Fruit fly (Drosophila melanogaster) whole organism, prepupa: ENCODE data around the gene CG32213.

ENCODE experiments used
- CG10631 ChIP-seq: fragments of 200-800 bp; sonication (Bioruptor generic); optimal IDR thresholded peaks from 2 replicates; lab custom pipeline; 2016; ENCODE audit warnings: missing biosample characterization, missing genetic modification characterization
- CG10669 ChIP-seq: fragments of 200-800 bp; sonication (Bioruptor generic); optimal IDR thresholded peaks from 3 replicates; lab custom pipeline; 2018; ENCODE audit warnings: missing biosample characterization, mild to moderate bottlenecking, missing genetic modification characterization, moderate library complexity
- CG3032 ChIP-seq: fragments of 200-800 bp; optimal IDR thresholded peaks from 2 replicates; lab custom pipeline; 2019; ENCODE audit warnings: missing biosample characterization, mild to moderate bottlenecking, missing genetic modification characterization, moderate library complexity
- CG32006 ChIP-seq: fragments of 200-800 bp; sonication (Bioruptor generic); optimal IDR thresholded peaks from 3 replicates; lab custom pipeline; 2017; ENCODE audit warnings: missing biosample characterization, mild to moderate bottlenecking, missing genetic modification characterization
- CG6276 ChIP-seq: fragments of 200-800 bp; sonication (Bioruptor generic); optimal IDR thresholded peaks from 2 replicates; lab custom pipeline; 2017; ENCODE audit warnings: missing biosample characterization, mild to moderate bottlenecking, missing genetic modification characterization
- CG6854 ChIP-seq: fragments of 200-800 bp; sonication (Bioruptor generic); optimal IDR thresholded peaks from 2 replicates; lab custom pipeline; 2017; ENCODE audit warnings: missing biosample characterization, mild to moderate bottlenecking, missing genetic modification characterization
- CG8319 ChIP-seq: fragments of 200-800 bp; sonication (Bioruptor generic); optimal IDR thresholded peaks from 3 replicates; lab custom pipeline; 2016; ENCODE audit warnings: missing biosample characterization, missing genetic modification characterization
- Eip93F ChIP-seq: fragments of 200-800 bp; sonication (Bioruptor generic); optimal IDR thresholded peaks from 2 replicates; lab custom pipeline; 2016; ENCODE audit warnings: missing biosample characterization, mild to moderate bottlenecking, missing genetic modification characterization
- Gug ChIP-seq: fragments of 200-800 bp; sonication (Bioruptor generic); IDR thresholded peaks from 2 replicates; pipeline ENCODE4 v1.3.6; 2022; ENCODE audit warnings: missing biosample characterization, missing genetic modification characterization
- Lpt ChIP-seq: fragments of 200-800 bp; sonication (Bioruptor generic); optimal IDR thresholded peaks from 3 replicates; lab custom pipeline; 2016; ENCODE audit warnings: missing biosample characterization, missing genetic modification characterization
- Sox102F ChIP-seq: fragments of 200-800 bp; sonication (Bioruptor generic); optimal IDR thresholded peaks from 2 replicates; lab custom pipeline; 2016; ENCODE audit warnings: missing biosample characterization, mild to moderate bottlenecking, missing genetic modification characterization
- vri ChIP-seq: fragments of 200-800 bp; sonication (Bioruptor generic); optimal IDR thresholded peaks from 3 replicates; lab custom pipeline; 2016; ENCODE audit warnings: missing biosample characterization, mild to moderate bottlenecking, missing genetic modification characterization

- TF ChIP-seq CG3032 (tag; lab: Kevin White, UChicago) (no peak), CG32006 (GFP tag; lab: Kevin White, UChicago) (no peak), Gug (GFP tag; lab: Robert Waterston, UW) (no peak), CG8319 (GFP tag; lab: Kevin White, UChicago) (no peak), Lpt (GFP tag; lab: Kevin White, UChicago) (no peak), Eip93F (no peak), vri (GFP tag; lab: Kevin White, UChicago) (no peak), CG10669 (no peak), CG6854 (GFP tag; lab: Kevin White, UChicago) (no peak), CG10631 (GFP tag; lab: Kevin White, UChicago) (no peak), Sox102F (GFP tag; lab: Kevin White, UChicago) (no peak), CG6276 (no peak)
Observed at dm6 chr3L:19481209-19481608, 5.6 kb downstream of the CG32213 start.
